Worm (Caenorhabditis elegans) whole organism, L3 larva: Measurements from ENCODE around the gene nst-1.
A peak's percentile ranks its signal among the peaks of the same experiment; 100 is the strongest.

Source experiments
- R02D3.7 ChIP-seq: fragments of 150-350 bp; optimal IDR thresholded peaks from 2 replicates; lab custom pipeline; 2014; ENCODE audit warnings: missing biosample characterization, missing genetic modification characterization
- ZK546.5 ChIP-seq: sonication (generic microtip); optimal IDR thresholded peaks from 2 replicates; lab custom pipeline; 2017; ENCODE audit warnings: missing biosample characterization, missing genetic modification characterization
- aly-2 ChIP-seq: fragments of 150-350 bp; optimal IDR thresholded peaks from 2 replicates; lab custom pipeline; 2014; ENCODE audit warnings: missing biosample characterization, missing genetic modification characterization
- ama-1 ChIP-seq: fragments of 150-350 bp; optimal IDR thresholded peaks from 2 replicates; lab custom pipeline; 2018
- ceh-16 ChIP-seq: sonication (generic microtip); optimal IDR thresholded peaks from 2 replicates; lab custom pipeline; 2017; ENCODE audit warnings: missing biosample characterization, missing genetic modification characterization
- ceh-28 ChIP-seq: fragments of 150-350 bp; optimal IDR thresholded peaks from 2 replicates; lab custom pipeline; 2014; ENCODE audit warnings: missing biosample characterization, missing genetic modification reagents, missing genetic modification characterization
- ceh-82 ChIP-seq: fragments of 150-350 bp; optimal IDR thresholded peaks from 2 replicates; lab custom pipeline; 2014; ENCODE audit warnings: missing biosample characterization, missing genetic modification characterization
- egl-27 ChIP-seq: sonication (generic microtip); optimal IDR thresholded peaks from 4 replicates; lab custom pipeline; 2017; ENCODE audit warnings: missing biosample characterization, missing genetic modification reagents, missing genetic modification characterization
- egl-5 ChIP-seq: fragments of 150-350 bp; optimal IDR thresholded peaks from 2 replicates; lab custom pipeline; 2017; ENCODE audit warnings: missing biosample characterization, missing genetic modification reagents, missing genetic modification characterization, inconsistent platforms
- elt-1 ChIP-seq: fragments of 150-350 bp; optimal IDR thresholded peaks from 2 replicates; lab custom pipeline; 2014; ENCODE audit warnings: missing biosample characterization, missing genetic modification characterization
- elt-2 ChIP-seq: sonication (generic microtip); optimal IDR thresholded peaks from 2 replicates; lab custom pipeline; 2016; ENCODE audit warnings: missing genetic modification reagents, mild to moderate bottlenecking, missing genetic modification characterization, missing compliant biosample characterization
- eor-1 ChIP-seq, 2 experiments: fragments of 150-350 bp; optimal IDR thresholded peaks; 2 replicates each; lab custom pipeline; 2014 to 2018; ENCODE audit warnings: missing biosample characterization in 2 of 2, missing genetic modification characterization in 2 of 2
- fkh-10 ChIP-seq: sonication (generic microtip); optimal IDR thresholded peaks from 2 replicates; lab custom pipeline; 2017; ENCODE audit warnings: missing biosample characterization, missing genetic modification reagents, missing genetic modification characterization
- fkh-2 ChIP-seq: fragments of 150-350 bp; optimal IDR thresholded peaks from 2 replicates; lab custom pipeline; 2014; ENCODE audit warnings: missing biosample characterization, missing genetic modification reagents, missing genetic modification characterization
- jun-1 ChIP-seq: fragments of 150-350 bp; optimal IDR thresholded peaks from 2 replicates; lab custom pipeline; 2014; ENCODE audit warnings: missing biosample characterization, missing genetic modification reagents, missing genetic modification characterization
- lin-15B ChIP-seq: fragments of 150-350 bp; optimal IDR thresholded peaks from 2 replicates; lab custom pipeline; 2014; ENCODE audit warnings: missing biosample characterization, missing genetic modification characterization
- lin-39 ChIP-seq: fragments of 150-350 bp; optimal IDR thresholded peaks from 2 replicates; lab custom pipeline; 2018; ENCODE audit warnings: missing biosample characterization, missing genetic modification reagents, missing genetic modification characterization
- mdl-1 ChIP-seq: fragments of 150-350 bp; optimal IDR thresholded peaks from 2 replicates; lab custom pipeline; 2014; ENCODE audit warnings: missing biosample characterization, missing genetic modification characterization
- nfya-1 ChIP-seq: sonication (generic microtip); optimal IDR thresholded peaks from 2 replicates; lab custom pipeline; 2017; ENCODE audit warnings: missing genetic modification characterization, mild to moderate bottlenecking, missing compliant biosample characterization, antibody characterized with exemption, moderate library complexity; ENCODE audit not compliant: insufficient read depth
- nhr-12 ChIP-seq: fragments of 150-350 bp; optimal IDR thresholded peaks from 2 replicates; lab custom pipeline; 2014; ENCODE audit warnings: missing biosample characterization, missing genetic modification characterization
- nhr-23 ChIP-seq: fragments of 150-350 bp; optimal IDR thresholded peaks from 2 replicates; lab custom pipeline; 2014; ENCODE audit warnings: missing biosample characterization, missing genetic modification reagents, missing genetic modification characterization
- nhr-237 ChIP-seq: fragments of 150-350 bp; optimal IDR thresholded peaks from 2 replicates; lab custom pipeline; 2014; ENCODE audit warnings: missing biosample characterization, missing genetic modification characterization
- nhr-25 ChIP-seq: sonication (generic microtip); optimal IDR thresholded peaks from 2 replicates; lab custom pipeline; 2017; ENCODE audit warnings: missing biosample characterization, missing genetic modification characterization
- nhr-28 ChIP-seq: fragments of 150-350 bp; optimal IDR thresholded peaks from 2 replicates; lab custom pipeline; 2014; ENCODE audit warnings: missing biosample characterization, missing genetic modification characterization
- nhr-43 ChIP-seq: sonication (generic microtip); optimal IDR thresholded peaks from 2 replicates; lab custom pipeline; 2016; ENCODE audit warnings: mild to moderate bottlenecking, missing genetic modification characterization, missing compliant biosample characterization; ENCODE audit not compliant: poor library complexity, severe bottlenecking
- nhr-67 ChIP-seq: fragments of 150-350 bp; optimal IDR thresholded peaks from 2 replicates; lab custom pipeline; 2014; ENCODE audit warnings: missing biosample characterization, missing genetic modification characterization
- nhr-76 ChIP-seq: fragments of 150-350 bp; sonication (generic microtip); optimal IDR thresholded peaks from 5 replicates; lab custom pipeline; 2014; ENCODE audit warnings: missing biosample characterization, missing genetic modification characterization
- pqm-1 ChIP-seq: fragments of 150-350 bp; optimal IDR thresholded peaks from 2 replicates; lab custom pipeline; 2017; ENCODE audit warnings: missing biosample characterization, missing genetic modification characterization, inconsistent platforms
- unc-62 ChIP-seq: fragments of 150-350 bp; sonication (generic microtip); optimal IDR thresholded peaks from 4 replicates; lab custom pipeline; 2014; ENCODE audit warnings: missing biosample characterization, missing genetic modification reagents, missing genetic modification characterization
- ztf-11 ChIP-seq: fragments of 150-350 bp; optimal IDR thresholded peaks from 2 replicates; lab custom pipeline; 2014; ENCODE audit warnings: missing biosample characterization, missing genetic modification characterization

Gene nst-1

ce11 chrII:8263562-8263961 is 19.4 kb downstream of the nst-1 start (continued):
- TF ChIP-seq nfya-1 (tag; lab: Kevin White, UChicago) = no peak

- TF ChIP-seq nhr-25 (tag; lab: Kevin White, UChicago) (peak; percentile 26), nfya-1 (tag; lab: Kevin White, UChicago) (no peak), nhr-23 (tag; lab: Kevin White, UChicago) (peak; percentile 33)
Measured at ce11 chrII:8259674-8260073, 23.3 kb downstream of the nst-1 start.

DNA sequence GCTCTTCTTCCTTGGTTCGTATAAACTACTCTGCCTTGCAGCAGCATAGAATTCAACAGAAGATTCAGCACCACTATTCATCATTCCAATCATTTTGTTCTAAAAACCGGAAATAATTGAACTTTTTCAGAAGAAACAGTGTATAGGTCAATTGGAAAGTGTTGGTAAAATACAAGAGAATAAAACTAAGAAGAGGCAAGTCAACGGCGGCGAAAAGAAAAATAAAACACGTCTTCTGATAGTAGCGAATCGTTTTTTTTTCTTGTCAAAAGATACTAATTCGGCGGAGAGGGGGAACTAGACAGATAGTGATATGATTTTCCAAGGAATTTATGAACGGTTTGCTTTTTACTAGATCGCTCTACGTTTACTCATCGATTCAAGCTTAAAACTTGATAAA is 24.0 kb downstream of the nst-1 start, which contains the start of gene F35C11.6:
TSS of gene F35C11.6 (minus strand) at position 101 of the 400 bp plus-strand sequence.
- TF ChIP-seq nhr-237 (no peak), pqm-1 (no peak), nhr-43 (tag; lab: Kevin White, UChicago) (no peak), nfya-1 (tag; lab: Kevin White, UChicago) (no peak), ama-1 (lab: Kevin White, UChicago) (no peak), elt-1 (tag; lab: Kevin White, UChicago) (no peak), nhr-12 (no peak), nhr-67 (tag; lab: Kevin White, UChicago) (no peak), unc-62 (GFP tag; lab: Kevin White, UChicago) (no peak)
- TF ChIP-seq, all 47 proteins: peak for 0

DNA sequence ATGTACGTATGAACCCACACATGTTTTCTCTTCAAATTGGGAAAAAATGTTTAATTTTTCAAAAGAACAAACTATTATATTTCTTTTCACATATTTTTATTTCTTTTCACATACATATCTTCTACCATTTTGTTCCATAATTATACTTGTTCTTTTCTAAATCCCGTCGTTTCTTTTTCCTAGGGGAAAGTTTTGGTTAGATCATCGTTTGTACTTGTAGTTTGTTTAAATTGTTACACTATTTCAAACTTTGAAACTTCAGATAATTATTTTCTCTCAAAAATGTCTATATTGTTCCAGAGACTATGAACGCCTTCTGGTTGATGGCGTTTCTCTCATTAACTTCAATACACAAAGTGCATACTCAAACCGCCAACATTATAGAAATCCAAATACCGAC is 27.0 kb downstream of the nst-1 start, which contains the start of gene F35C11.7:
TSS of gene F35C11.7 (plus strand) at position 301 of the 400 bp plus-strand sequence.
- TF ChIP-seq R02D3.7 (tag; lab: Kevin White, UChicago) (no peak), unc-62 (GFP tag; lab: Kevin White, UChicago) (no peak), ZK546.5 (tag; lab: Kevin White, UChicago) (no peak), lin-39 (tag; lab: Kevin White, UChicago) (no peak), ama-1 (lab: Kevin White, UChicago) (no peak), ceh-16 (tag; lab: Kevin White, UChicago) (no peak), mdl-1 (tag; lab: Kevin White, UChicago) (no peak), fkh-2 (no peak), egl-5 (tag; lab: Kevin White, UChicago) (no peak)

- TF ChIP-seq nhr-25 (tag; lab: Kevin White, UChicago) = no peak
- TF ChIP-seq eor-1 (tag; optimal IDR thresholded peaks at IDR 0.05; lab: Kevin White, UChicago) = no peak
- TF ChIP-seq nhr-28 = no peak
- no peak for TF ChIP-seq nhr-76 (tag; lab: Kevin White, UChicago)
- TF ChIP-seq nhr-23 (tag; lab: Kevin White, UChicago) = no peak
- TF ChIP-seq nfya-1 (tag; lab: Kevin White, UChicago) = no peak
- TF ChIP-seq ceh-28 (tag; lab: Kevin White, UChicago) = no peak
- TF ChIP-seq fkh-10 = no peak
- TF ChIP-seq lin-39 (tag; lab: Kevin White, UChicago) = no peak
- no peak for TF ChIP-seq egl-27
- TF ChIP-seq aly-2 (tag; lab: Kevin White, UChicago) = no peak
- TF ChIP-seq nhr-43 (tag; lab: Kevin White, UChicago) = no peak
- TF ChIP-seq lin-15B (tag; lab: Kevin White, UChicago) = no peak
- TF ChIP-seq pqm-1 = no peak
- TF ChIP-seq ceh-16 (tag; lab: Kevin White, UChicago) = no peak
- TF ChIP-seq jun-1 = no peak
- TF ChIP-seq unc-62 (GFP tag; lab: Kevin White, UChicago) = no peak
- TF ChIP-seq ztf-11 (tag; lab: Kevin White, UChicago) = no peak
Measured at ce11 chrII:8253160-8253793, 29.7 kb downstream of the nst-1 start, which contains the start of gene F35C11.5. F35C11.5 (plus strand) TSS chrII:8253743.

- TF ChIP-seq elt-2 (tag; lab: Kevin White, UChicago) (peak; percentile 53), nfya-1 (tag; lab: Kevin White, UChicago) (no peak), ama-1 (lab: Kevin White, UChicago) (no peak), ceh-82 (tag; lab: Kevin White, UChicago) (no peak), lin-15B (tag; lab: Kevin White, UChicago) (no peak), ztf-11 (tag; lab: Kevin White, UChicago) (no peak), pqm-1 (no peak), ceh-16 (tag; lab: Kevin White, UChicago) (no peak), eor-1 (tag; optimal IDR thresholded peaks at IDR 0.05; lab: Kevin White, UChicago) (no peak)
Measured at ce11 chrII:8249710-8250109, 33.3 kb downstream of the nst-1 start.
